Worm (Caenorhabditis elegans): ENCODE measurements around the gene lys-8.

lys-8 gene

DNA sequence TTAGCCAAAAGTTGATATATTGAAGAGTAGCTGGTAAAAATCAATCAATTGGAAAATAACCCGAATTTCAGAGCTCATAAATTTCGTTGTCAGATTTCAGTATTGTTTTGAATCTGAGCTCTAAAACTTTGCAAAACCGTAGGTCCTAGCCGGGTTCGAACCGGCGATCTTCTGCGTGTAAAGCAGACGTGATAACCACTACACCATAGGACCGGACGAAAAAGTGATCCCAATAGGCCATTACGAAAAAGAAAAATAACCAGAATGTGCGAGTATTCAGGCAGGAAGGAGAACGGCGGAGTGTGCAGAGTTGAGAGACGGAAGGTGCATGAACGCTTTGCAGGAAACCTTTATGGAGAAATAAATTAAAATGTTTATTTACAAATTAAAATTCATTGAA is 8.9 kb upstream of the lys-8 start (continued):
- TF ChIP-seq lin-35 (GFP tag; optimal IDR thresholded peaks at IDR 0.05) = peak in 1 of 3 experiments; percentile 62
- TF ChIP-seq F33H1.4 (GFP tag; IDR thresholded peaks at IDR 0.05) = peak; percentile 27; the same call in 1 of the 2 replicates
- no peak for TF ChIP-seq atf-7 (tag; optimal IDR thresholded peaks at IDR 0.05)
- TF ChIP-seq sptf-2 (GFP tag; optimal IDR thresholded peaks at IDR 0.05) = no peak
- TF ChIP-seq ceh-40 (GFP tag; IDR thresholded peaks at IDR 0.05) = peak; percentile 59; the same call in 1 of the 2 replicates
- peak; percentile 71 for TF ChIP-seq dox-1 (GFP tag; IDR thresholded peaks at IDR 0.05)
- TF ChIP-seq ets-4 (GFP tag; optimal IDR thresholded peaks at IDR 0.05) = no peak
- TF ChIP-seq madf-6 (GFP tag; IDR thresholded peaks at IDR 0.05) = no peak
- TF ChIP-seq F10E7.11 (tag; optimal IDR thresholded peaks at IDR 0.05) = no peak
- no peak for TF ChIP-seq aptf-3 (GFP tag; IDR thresholded peaks at IDR 0.05)
- TF ChIP-seq ztf-18 (tag; optimal IDR thresholded peaks at IDR 0.05) = peak; percentile 47
- TF ChIP-seq nhr-90 (tag; optimal IDR thresholded peaks at IDR 0.05) = peak; percentile 66
- peak; percentile 53; the same call in 1 of the 2 replicates for TF ChIP-seq ceh-100 (GFP tag; IDR thresholded peaks at IDR 0.05)
- TF ChIP-seq B0336.3 (GFP tag; IDR thresholded peaks at IDR 0.05) = 0 out of 2 replicates have a peak, but pooled peaks have one; percentile 28
- TF ChIP-seq zim-3 (tag; optimal IDR thresholded peaks at IDR 0.05) = peak; percentile 35
- TF ChIP-seq egl-44 (GFP tag; IDR thresholded peaks at IDR 0.05) = no peak
- TF ChIP-seq attf-5 (GFP tag; optimal IDR thresholded peaks at IDR 0.05) = peak; percentile 30
- no peak for TF ChIP-seq ceh-91 (GFP tag; IDR thresholded peaks at IDR 0.05)
- TF ChIP-seq snpc-3.4 (tag; optimal IDR thresholded peaks at IDR 0.05) = peak; percentile 22
- peak; percentile 50 for TF ChIP-seq athp-1 (tag; optimal IDR thresholded peaks at IDR 0.05)
- TF ChIP-seq attf-3 (GFP tag; conservative IDR thresholded peaks at IDR 0.05) = 0 out of 2 replicates have a peak, but pooled peaks have one; percentile 13
- TF ChIP-seq hlh-26 (GFP tag; conservative IDR thresholded peaks at IDR 0.05) = no peak
- peak; percentile 90 for TF ChIP-seq B0261.1 (tag; optimal IDR thresholded peaks at IDR 0.05)
- 0 out of 2 replicates have a peak, but pooled peaks have one; percentile 26 for TF ChIP-seq D2030.7 (GFP tag; IDR thresholded peaks at IDR 0.05)
- TF ChIP-seq Y67H2A.10 (GFP tag; conservative IDR thresholded peaks at IDR 0.05) = no peak
- TF ChIP-seq ceh-27 (GFP tag; optimal IDR thresholded peaks at IDR 0.05) = peak; percentile 50
- TF ChIP-seq repo-1 (tag; optimal IDR thresholded peaks at IDR 0.05) = peak; percentile 15
- TF ChIP-seq mcd-1 (GFP tag; IDR thresholded peaks at IDR 0.05) = 0 out of 2 replicates have a peak, but pooled peaks have one; percentile 46
- TF ChIP-seq mes-4 (tag; optimal IDR thresholded peaks at IDR 0.05) = peak; percentile 56
- TF ChIP-seq sdz-38 (tag; optimal IDR thresholded peaks at IDR 0.05) = no peak
- TF ChIP-seq die-1 (tag; optimal IDR thresholded peaks at IDR 0.05) = peak; percentile 69
- TF ChIP-seq ztf-22 (GFP tag; optimal IDR thresholded peaks at IDR 0.05) = no peak

DNA sequence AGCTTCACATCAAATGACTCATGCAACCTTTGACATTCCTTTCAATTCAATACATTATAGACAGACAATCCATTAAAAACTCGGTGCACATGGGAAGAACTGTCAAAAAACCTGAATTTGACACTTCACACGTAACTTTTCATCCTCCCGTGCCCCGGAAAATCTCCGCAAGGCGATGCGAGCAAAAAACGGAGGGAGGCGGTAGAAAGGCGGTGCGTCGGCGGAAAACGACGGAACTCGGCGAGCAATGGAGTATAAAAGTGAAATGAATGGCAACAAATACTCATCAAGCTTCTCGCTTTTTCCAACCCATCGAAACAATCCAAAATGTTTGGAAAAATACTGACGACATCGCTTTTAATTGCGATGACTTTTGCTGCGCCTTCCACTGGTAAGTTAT is 7.9 kb upstream of the lys-8 start, which contains the start of gene T25E4.1:
Gene T25E4.1, plus strand, starts transcription at position 301 of the 400 bp plus-strand sequence.
- TF ChIP-seq nhr-120 (GFP tag; IDR thresholded peaks at IDR 0.05) = no peak
- TF ChIP-seq dpff-1 (tag; optimal IDR thresholded peaks at IDR 0.05) = no peak
- TF ChIP-seq atf-7 (tag; optimal IDR thresholded peaks at IDR 0.05) = no peak
- TF ChIP-seq sptf-2 (GFP tag; optimal IDR thresholded peaks at IDR 0.05) = no peak
- TF ChIP-seq hsf-1 (GFP tag; IDR thresholded peaks at IDR 0.05) = no peak
- no peak for TF ChIP-seq unc-130 (GFP tag; optimal IDR thresholded peaks at IDR 0.05)
- TF ChIP-seq B0261.1 (tag; optimal IDR thresholded peaks at IDR 0.05) = no peak
- no peak for TF ChIP-seq hmg-20 (GFP tag; IDR thresholded peaks at IDR 0.05)
- TF ChIP-seq F57A8.1 (GFP tag; optimal IDR thresholded peaks at IDR 0.05) = no peak
- TF ChIP-seq athp-1 (tag; optimal IDR thresholded peaks at IDR 0.05) = no peak
- TF ChIP-seq attf-5 (GFP tag; optimal IDR thresholded peaks at IDR 0.05) = no peak
- no peak for TF ChIP-seq tbx-9 (tag; optimal IDR thresholded peaks at IDR 0.05; ENCODE audit: borderline replicate concordance)
